Worm (Caenorhabditis elegans): ENCODE results near the gene F26G1.5.

DNA sequence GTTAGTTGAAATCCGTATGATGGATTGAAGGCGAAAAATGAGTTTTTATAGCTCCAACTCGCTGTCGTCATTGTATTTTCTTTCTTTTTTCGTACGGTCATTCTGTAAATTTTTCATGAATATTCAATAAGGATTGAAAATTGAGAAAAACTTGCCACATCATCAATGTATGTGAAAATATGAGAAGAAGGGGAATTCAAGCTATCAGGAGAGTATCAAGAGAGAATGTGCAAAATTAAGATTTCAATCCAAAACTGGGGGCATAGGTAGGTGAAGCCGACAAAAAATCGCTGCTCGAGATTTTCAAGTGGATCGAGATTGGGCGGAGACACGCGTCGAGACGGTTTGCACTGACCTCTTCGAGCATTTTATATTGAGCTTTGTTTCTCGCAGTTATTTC is 13.3 kb upstream of the F26G1.5 start, which contains the start of gene nep-12:
- TF ChIP-seq T22C8.4 (GFP tag; IDR thresholded peaks at IDR 0.05) = no peak
- TF ChIP-seq tab-1 (GFP tag; IDR thresholded peaks at IDR 0.05) = no peak
- TF ChIP-seq ref-1 (GFP tag; conservative IDR thresholded peaks at IDR 0.05) = no peak
- no peak for TF ChIP-seq klf-2 (GFP tag; conservative IDR thresholded peaks at IDR 0.05)
- no peak for TF ChIP-seq flt-1 (GFP tag; IDR thresholded peaks at IDR 0.05)
- TF ChIP-seq med-1 (GFP tag; optimal IDR thresholded peaks at IDR 0.05; ENCODE audit: insufficient read depth) = no peak
- no peak for TF ChIP-seq ztf-29 (GFP tag; IDR thresholded peaks at IDR 0.05)
- no peak for TF ChIP-seq cog-1 (tag; optimal IDR thresholded peaks at IDR 0.05)
